Fruit fly (Drosophila melanogaster): ENCODE results near the gene ppk26.
"Not testable (repeated sequence)": the region's sequence is repeated elsewhere in the genome, so short reads cannot be mapped to it uniquely, and the experiment has no call there.

ppk26 gene

DNA sequence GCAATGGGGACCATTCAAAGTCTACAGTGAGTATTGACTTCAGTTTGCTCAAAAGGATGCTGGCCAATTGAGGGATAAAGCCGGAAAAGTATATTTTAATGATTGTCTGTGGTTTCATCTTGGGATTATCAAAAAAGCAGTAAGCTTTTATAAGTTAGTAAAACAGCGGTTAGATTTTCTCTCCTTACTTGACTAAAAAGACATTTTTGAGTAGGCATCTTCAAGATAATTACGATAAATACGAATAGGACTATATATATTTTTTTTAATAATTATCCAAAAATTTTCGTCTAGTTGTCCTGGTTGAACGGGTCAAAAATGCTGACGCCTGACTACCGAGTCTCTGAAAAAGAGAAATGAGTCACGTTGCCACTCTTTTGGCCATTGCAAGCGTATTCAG, 5.4 kb upstream of the ppk26 start, which contains the start of gene CG33278:
CG33278 (plus strand) TSS at position 301 of the 400 bp plus-strand sequence.
- no peak for TF ChIP-seq pan (optimal IDR thresholded peaks at IDR 0.05)
- TF ChIP-seq EcR (GFP tag; optimal IDR thresholded peaks at IDR 0.05) = no peak
- TF ChIP-seq usp (GFP tag; optimal IDR thresholded peaks at IDR 0.05) = no peak
- TF ChIP-seq CG8478 (optimal IDR thresholded peaks at IDR 0.05) = no peak
- TF ChIP-seq psq (optimal IDR thresholded peaks at IDR 0.05) = no peak
- no peak for TF ChIP-seq Dll (optimal IDR thresholded peaks at IDR 0.05)

DNA sequence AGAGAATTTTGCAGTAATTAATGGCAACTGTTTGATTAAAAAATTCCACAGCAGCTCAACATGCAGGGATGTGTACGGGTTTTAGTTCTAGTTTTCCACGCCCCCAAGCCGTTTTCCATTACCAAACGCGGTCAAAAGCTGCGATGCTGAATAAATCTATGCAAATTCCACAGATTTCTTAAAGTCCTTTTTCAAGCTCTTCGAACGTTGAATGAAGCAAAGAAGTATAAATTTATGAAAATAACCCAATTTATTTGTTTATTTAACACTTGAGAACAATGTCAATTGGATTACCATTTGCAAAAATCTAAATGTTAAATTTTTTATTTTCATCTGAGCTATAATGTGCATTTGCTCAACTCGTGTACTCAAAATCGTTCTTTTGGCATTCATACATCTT, 9.3 kb downstream of the ppk26 start, which contains the start of the genes CG42660, CG42661 and Tsp66A:
CG42660 (plus strand) TSS at position 301 of the 400 bp plus-strand sequence.
CG42661 (plus strand) TSS at position 301 of the 400 bp plus-strand sequence.
Tsp66A (plus strand) TSS at position 301 of the 400 bp plus-strand sequence.
- no peak for TF ChIP-seq usp (GFP tag; optimal IDR thresholded peaks at IDR 0.05)
- TF ChIP-seq psq (optimal IDR thresholded peaks at IDR 0.05) = no peak
- no peak for TF ChIP-seq EcR (GFP tag; optimal IDR thresholded peaks at IDR 0.05)

DNA sequence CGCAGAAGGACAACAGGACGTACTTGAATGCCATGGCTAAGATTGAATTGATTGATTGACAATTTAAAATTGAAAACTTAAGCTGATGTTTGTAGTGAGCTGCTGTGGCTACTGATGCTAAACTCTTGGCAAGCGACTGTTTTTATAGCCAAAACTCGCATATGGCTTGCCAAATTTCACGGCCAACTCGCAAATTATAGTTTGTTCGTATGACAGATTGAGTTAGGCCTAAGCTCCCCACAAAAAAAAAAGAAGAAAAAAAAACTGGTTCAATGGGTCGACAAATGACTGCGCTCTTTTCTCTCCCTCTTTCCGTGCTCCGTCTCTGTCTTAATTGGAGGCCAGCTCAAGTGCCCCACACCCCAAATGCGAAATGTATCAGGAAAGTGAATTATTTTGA, 14.3 kb downstream of the ppk26 start, which contains the start of gene CG8543:
CG8543 (minus strand) TSS at position 101 of the 400 bp plus-strand sequence.
- TF ChIP-seq usp (GFP tag; optimal IDR thresholded peaks at IDR 0.05) (no peak), Dll (optimal IDR thresholded peaks at IDR 0.05) (no peak), pan (optimal IDR thresholded peaks at IDR 0.05) (no peak), CG8478 (optimal IDR thresholded peaks at IDR 0.05) (no peak), psq (optimal IDR thresholded peaks at IDR 0.05) (no peak), EcR (GFP tag; optimal IDR thresholded peaks at IDR 0.05) (no peak)

DNA sequence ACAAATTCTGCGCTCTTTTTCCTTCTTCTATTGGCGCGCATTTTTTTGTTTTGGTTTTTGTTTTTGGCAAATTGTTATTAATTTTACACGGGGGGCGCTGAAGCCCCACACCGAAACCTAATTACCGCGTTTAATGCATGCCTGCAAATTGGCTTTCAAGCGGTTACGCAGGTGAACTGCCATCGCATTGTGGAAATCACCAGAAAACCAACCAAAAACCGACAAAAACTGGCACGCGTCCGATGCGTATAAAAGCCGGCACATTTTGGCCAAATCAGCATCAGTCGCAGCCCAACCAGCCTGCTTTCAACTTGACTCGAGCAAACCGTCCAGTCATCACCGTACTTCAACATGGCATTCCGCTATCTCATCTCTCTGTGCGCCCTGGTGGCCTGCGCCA, 15.3 kb downstream of the ppk26 start, which contains the start of gene CG8541:
CG8541 (plus strand) TSS at position 301 of the 400 bp plus-strand sequence.
- TF ChIP-seq Dll (optimal IDR thresholded peaks at IDR 0.05) (no peak), psq (optimal IDR thresholded peaks at IDR 0.05) (no peak), CG8478 (optimal IDR thresholded peaks at IDR 0.05) (no peak), EcR (GFP tag; optimal IDR thresholded peaks at IDR 0.05) (no peak), pan (optimal IDR thresholded peaks at IDR 0.05) (no peak), usp (GFP tag; optimal IDR thresholded peaks at IDR 0.05) (no peak)

DNA sequence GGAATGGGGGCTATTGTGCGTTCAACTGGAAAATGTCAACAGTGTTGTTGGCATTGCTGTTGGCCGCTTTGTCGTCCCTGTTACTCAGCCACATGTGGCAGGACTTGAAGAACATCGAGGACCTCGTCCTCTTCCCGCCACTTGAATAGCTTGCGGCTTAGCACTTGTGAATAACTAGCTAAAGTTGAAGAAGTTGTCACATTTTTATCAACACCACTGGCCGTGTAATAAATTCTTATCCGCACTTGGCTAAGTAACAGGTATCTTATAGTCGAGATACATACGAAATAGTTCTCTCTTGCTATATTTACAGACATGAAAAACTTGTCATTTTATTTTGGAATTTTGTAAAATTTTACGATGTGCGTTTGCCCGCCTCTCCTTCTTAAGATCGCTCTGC, 19.3 kb downstream of the ppk26 start, which contains the start of gene CG43292:
CG43292 (plus strand) TSS at position 301 of the 400 bp plus-strand sequence.
- TF ChIP-seq EcR (GFP tag; optimal IDR thresholded peaks at IDR 0.05) (no peak), Dll (optimal IDR thresholded peaks at IDR 0.05) (no peak), CG8478 (optimal IDR thresholded peaks at IDR 0.05) (no peak), pan (optimal IDR thresholded peaks at IDR 0.05) (no peak)

DNA sequence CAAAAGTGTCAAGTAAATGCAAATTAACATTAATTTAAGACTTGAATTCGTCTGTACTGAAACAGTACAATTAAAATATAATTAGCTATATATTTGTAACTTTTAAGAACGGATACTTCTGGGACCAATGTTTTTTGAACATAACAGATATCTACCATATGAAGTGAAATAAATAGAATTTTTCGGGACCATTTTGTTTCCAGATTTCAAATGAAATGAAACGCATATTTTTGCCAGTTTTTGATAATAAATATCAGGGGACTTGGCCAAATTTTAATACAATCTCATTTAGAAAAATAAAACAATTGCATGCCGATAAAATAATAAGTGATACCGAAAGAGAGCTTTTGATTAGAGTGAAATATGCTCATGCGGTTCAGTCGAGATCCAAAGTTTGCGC, 29.7 kb downstream of the ppk26 start, which contains the start of gene mthl6:
mthl6 (plus strand) TSS at position 301 of the 400 bp plus-strand sequence.
- no peak for TF ChIP-seq CG8478 (optimal IDR thresholded peaks at IDR 0.05)
- TF ChIP-seq Dll (optimal IDR thresholded peaks at IDR 0.05) = no peak
- TF ChIP-seq usp (GFP tag; optimal IDR thresholded peaks at IDR 0.05) = no peak
- TF ChIP-seq EcR (GFP tag; optimal IDR thresholded peaks at IDR 0.05) = no peak
- TF ChIP-seq psq (optimal IDR thresholded peaks at IDR 0.05) = no peak
- no peak for TF ChIP-seq pan (optimal IDR thresholded peaks at IDR 0.05)

DNA sequence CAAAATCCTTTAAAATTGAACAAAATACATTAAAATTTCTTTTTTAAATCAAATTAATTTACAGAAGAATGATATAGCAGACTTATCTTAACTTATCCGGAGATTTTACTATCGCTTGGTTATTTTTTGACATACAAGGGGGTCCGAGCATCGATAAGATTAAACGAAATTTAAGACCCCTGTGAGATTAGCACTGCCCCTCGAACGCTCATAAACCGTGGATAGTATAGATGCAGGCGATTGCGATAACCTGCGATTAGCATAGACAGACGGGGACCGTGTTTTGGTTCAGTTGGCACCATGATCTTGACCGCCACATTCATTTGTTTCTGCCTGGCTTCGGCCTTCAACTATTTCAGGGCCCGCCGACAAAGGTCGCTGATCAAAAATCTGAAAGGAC, 35.6 kb downstream of the ppk26 start, which contains the start of gene Cyp316a1:
Cyp316a1 (plus strand) TSS at position 301 of the 400 bp plus-strand sequence.
- TF ChIP-seq EcR (GFP tag; optimal IDR thresholded peaks at IDR 0.05) (no peak), Dll (optimal IDR thresholded peaks at IDR 0.05) (no peak), psq (optimal IDR thresholded peaks at IDR 0.05) (no peak), pan (optimal IDR thresholded peaks at IDR 0.05) (no peak), usp (GFP tag; optimal IDR thresholded peaks at IDR 0.05) (no peak), CG8478 (optimal IDR thresholded peaks at IDR 0.05) (no peak)

- TF ChIP-seq Dll (optimal IDR thresholded peaks at IDR 0.05) (no peak), CG8478 (optimal IDR thresholded peaks at IDR 0.05) (no peak), psq (optimal IDR thresholded peaks at IDR 0.05) (no peak), usp (GFP tag; optimal IDR thresholded peaks at IDR 0.05) (no peak), EcR (GFP tag; optimal IDR thresholded peaks at IDR 0.05) (no peak), pan (optimal IDR thresholded peaks at IDR 0.05) (no peak)
These were observed 40.1 kb downstream of the ppk26 start, which contains the start of gene Cyp4d8 for dm6 chr3L:7496097-7496496. Gene Cyp4d8 (minus strand): TSS chr3L:7496197.

- not testable (repeated sequence) for TF ChIP-seq CG8478 (optimal IDR thresholded peaks at IDR 0.05); EcR (GFP tag; optimal IDR thresholded peaks at IDR 0.05); psq (optimal IDR thresholded peaks at IDR 0.05)
These were observed 42.8 kb downstream of the ppk26 start, which contains the start of gene CG8539 for dm6 chr3L:7498731-7499130. Gene CG8539 (minus strand): TSS chr3L:7498831.

- TF ChIP-seq Dll (optimal IDR thresholded peaks at IDR 0.05) (no peak), CG8478 (optimal IDR thresholded peaks at IDR 0.05) (no peak), usp (GFP tag; optimal IDR thresholded peaks at IDR 0.05) (no peak), EcR (GFP tag; optimal IDR thresholded peaks at IDR 0.05) (no peak), psq (optimal IDR thresholded peaks at IDR 0.05) (no peak), pan (optimal IDR thresholded peaks at IDR 0.05) (no peak)
These were observed 50.2 kb downstream of the ppk26 start, which contains the start of gene CG7548 for dm6 chr3L:7506117-7506516. Gene CG7548 (minus strand): TSS chr3L:7506217.

Data from whole organism.